Fruit fly (Drosophila melanogaster): ENCODE results near the gene CG11593.

CG11593 gene

dm6 chr3L:4014349-4014748 lies 25.9 kb downstream of the CG11593 start:
- TF ChIP-seq CG8159 (tag; optimal IDR thresholded peaks at IDR 0.05) = peak; percentile 12
- TF ChIP-seq Pif1A (GFP tag; optimal IDR thresholded peaks at IDR 0.05) = peak; percentile 29
- TF ChIP-seq Ets98B (GFP tag; IDR thresholded peaks at IDR 0.05) = peak; percentile 44; the same call in 1 of the 2 replicates
- peak; percentile 29 for TF ChIP-seq CG8301 (tag; optimal IDR thresholded peaks at IDR 0.05)
- TF ChIP-seq Snoo (tag; optimal IDR thresholded peaks at IDR 0.05) = no peak
- no peak for TF ChIP-seq gl (tag; optimal IDR thresholded peaks at IDR 0.05)
- TF ChIP-seq EcR (GFP tag; optimal IDR thresholded peaks at IDR 0.05) = no peak
- no peak for TF ChIP-seq CG10348 (GFP tag; IDR thresholded peaks at IDR 0.05)
- no peak for TF ChIP-seq CG12605 (GFP tag; IDR thresholded peaks at IDR 0.05)
- TF ChIP-seq CG17806 (tag; optimal IDR thresholded peaks at IDR 0.05) = peak; percentile 5
- TF ChIP-seq CG15710 (tag; optimal IDR thresholded peaks at IDR 0.05) = peak; percentile 29
- TF ChIP-seq Pif1B (GFP tag; optimal IDR thresholded peaks at IDR 0.05) = peak; percentile 1
- no peak for TF ChIP-seq CG34367 (tag; optimal IDR thresholded peaks at IDR 0.05)
- no peak for TF ChIP-seq CG9948 (tag; optimal IDR thresholded peaks at IDR 0.05)
- TF ChIP-seq CG14655 (GFP tag; optimal IDR thresholded peaks at IDR 0.05) = peak; percentile 31
- no peak for TF ChIP-seq D1 (tag; optimal IDR thresholded peaks at IDR 0.05)
- TF ChIP-seq CG4496 (GFP tag; IDR thresholded peaks at IDR 0.05) = peak; percentile 46; the same call in 1 of the 3 replicates
- TF ChIP-seq CG13204 (GFP tag; optimal IDR thresholded peaks at IDR 0.05) = no peak
- peak; percentile 57; the same call in 1 of the 3 replicates for TF ChIP-seq fd96Ca (GFP tag; IDR thresholded peaks at IDR 0.05)
- no peak for TF ChIP-seq CG32121 (GFP tag; IDR thresholded peaks at IDR 0.05)
- TF ChIP-seq rn (GFP tag; IDR thresholded peaks at IDR 0.05) = no peak

DNA sequence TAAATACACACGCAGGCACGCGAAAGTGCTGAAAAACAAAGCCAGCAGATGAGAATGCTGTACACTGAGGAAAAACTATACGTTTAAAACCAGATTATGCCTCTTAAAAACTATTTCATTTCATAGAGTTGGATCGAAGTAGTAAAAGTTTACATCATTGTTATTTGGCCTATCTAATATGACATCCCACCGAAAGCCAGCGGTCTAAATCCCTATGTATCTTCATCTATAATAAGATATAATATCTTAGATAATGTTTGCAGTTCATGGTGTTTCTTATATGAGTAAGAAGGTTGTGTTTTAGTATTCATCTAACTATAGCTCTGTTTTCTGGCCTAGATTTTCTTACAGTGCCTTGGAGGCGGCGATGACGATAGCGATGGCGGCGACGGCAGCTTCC lies 30.2 kb downstream of the CG11593 start:
- TF ChIP-seq CG10348 (GFP tag; IDR thresholded peaks at IDR 0.05) (no peak), Pif1A (GFP tag; optimal IDR thresholded peaks at IDR 0.05) (no peak), CG14655 (GFP tag; optimal IDR thresholded peaks at IDR 0.05) (peak; percentile 4), Ets98B (GFP tag; IDR thresholded peaks at IDR 0.05) (no peak), Snoo (tag; optimal IDR thresholded peaks at IDR 0.05) (no peak), CG34367 (tag; optimal IDR thresholded peaks at IDR 0.05) (no peak), CG4496 (GFP tag; IDR thresholded peaks at IDR 0.05) (no peak), Pif1B (GFP tag; optimal IDR thresholded peaks at IDR 0.05) (no peak), CG17806 (tag; optimal IDR thresholded peaks at IDR 0.05) (no peak), fd96Ca (GFP tag; IDR thresholded peaks at IDR 0.05) (no peak), D1 (tag; optimal IDR thresholded peaks at IDR 0.05) (no peak), CG9948 (tag; optimal IDR thresholded peaks at IDR 0.05) (peak; percentile 1), CG8159 (tag; optimal IDR thresholded peaks at IDR 0.05) (peak; percentile 32), rn (GFP tag; IDR thresholded peaks at IDR 0.05) (no peak)

DNA sequence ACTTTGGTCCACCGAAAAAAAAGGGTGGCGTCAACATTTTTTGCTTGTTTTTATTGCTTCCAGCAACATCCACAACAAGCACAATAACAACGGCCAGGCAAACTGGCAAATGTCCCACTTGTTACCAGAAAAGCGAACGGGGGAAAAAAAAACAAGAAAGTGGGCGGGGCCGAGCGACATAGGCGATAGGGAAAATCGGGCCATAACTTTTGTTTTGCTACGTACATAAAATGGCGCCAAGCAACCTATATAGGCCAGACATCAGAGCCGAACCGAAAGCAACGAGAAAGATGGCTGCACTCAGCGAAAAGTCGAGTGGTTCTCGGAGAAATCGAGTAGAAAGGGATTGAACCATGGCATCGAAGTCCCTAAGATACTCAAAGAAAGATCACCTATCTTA lies 33.0 kb downstream of the CG11593 start:
- TF ChIP-seq CG14655 (GFP tag; optimal IDR thresholded peaks at IDR 0.05) = peak; percentile 6
- TF ChIP-seq CG12605 (GFP tag; IDR thresholded peaks at IDR 0.05) = no peak
- no peak for TF ChIP-seq CG17806 (tag; optimal IDR thresholded peaks at IDR 0.05)
- TF ChIP-seq rn (GFP tag; IDR thresholded peaks at IDR 0.05) = no peak
- TF ChIP-seq Pif1B (GFP tag; optimal IDR thresholded peaks at IDR 0.05) = no peak
- no peak for TF ChIP-seq CG9948 (tag; optimal IDR thresholded peaks at IDR 0.05)

DNA sequence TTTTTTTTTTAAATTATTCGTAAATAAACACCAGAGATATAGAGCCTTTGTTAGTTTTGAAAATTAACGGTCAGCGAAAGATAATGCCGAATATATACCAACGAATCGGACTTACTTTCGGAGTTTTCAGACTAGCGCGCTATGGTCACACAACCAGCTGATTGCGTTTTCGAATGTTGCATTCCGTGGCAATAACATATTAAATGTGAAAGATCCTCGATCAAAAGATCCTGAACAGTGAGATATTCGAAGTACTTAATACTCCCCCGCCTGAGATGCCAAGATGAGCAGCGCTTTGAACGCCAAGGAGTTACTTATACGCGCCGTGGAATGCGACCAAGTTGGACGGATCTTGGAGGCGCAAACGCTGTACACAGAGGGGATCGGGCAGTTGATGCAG lies 37.0 kb downstream of the CG11593 start, which contains the start of gene CG14985:
CG14985 (plus strand) TSS at position 159 of the 400 bp plus-strand sequence.
- TF ChIP-seq Pif1A (GFP tag; optimal IDR thresholded peaks at IDR 0.05) (no peak), CG17806 (tag; optimal IDR thresholded peaks at IDR 0.05) (no peak), rn (GFP tag; IDR thresholded peaks at IDR 0.05) (no peak), CG34367 (tag; optimal IDR thresholded peaks at IDR 0.05) (no peak), CG32121 (GFP tag; IDR thresholded peaks at IDR 0.05) (no peak), Pif1B (GFP tag; optimal IDR thresholded peaks at IDR 0.05) (no peak), CG14655 (GFP tag; optimal IDR thresholded peaks at IDR 0.05) (no peak), Ets98B (GFP tag; IDR thresholded peaks at IDR 0.05) (no peak), CG9948 (tag; optimal IDR thresholded peaks at IDR 0.05) (no peak), gl (tag; optimal IDR thresholded peaks at IDR 0.05) (no peak), CG8301 (tag; optimal IDR thresholded peaks at IDR 0.05) (no peak), CG10348 (GFP tag; IDR thresholded peaks at IDR 0.05) (no peak), Snoo (tag; optimal IDR thresholded peaks at IDR 0.05) (no peak), fd96Ca (GFP tag; IDR thresholded peaks at IDR 0.05) (no peak), CG8159 (tag; optimal IDR thresholded peaks at IDR 0.05) (no peak), CG13204 (GFP tag; optimal IDR thresholded peaks at IDR 0.05) (no peak), CG15710 (tag; optimal IDR thresholded peaks at IDR 0.05) (no peak), D1 (tag; optimal IDR thresholded peaks at IDR 0.05) (no peak), EcR (GFP tag; optimal IDR thresholded peaks at IDR 0.05) (no peak), CG12605 (GFP tag; IDR thresholded peaks at IDR 0.05) (no peak)

DNA sequence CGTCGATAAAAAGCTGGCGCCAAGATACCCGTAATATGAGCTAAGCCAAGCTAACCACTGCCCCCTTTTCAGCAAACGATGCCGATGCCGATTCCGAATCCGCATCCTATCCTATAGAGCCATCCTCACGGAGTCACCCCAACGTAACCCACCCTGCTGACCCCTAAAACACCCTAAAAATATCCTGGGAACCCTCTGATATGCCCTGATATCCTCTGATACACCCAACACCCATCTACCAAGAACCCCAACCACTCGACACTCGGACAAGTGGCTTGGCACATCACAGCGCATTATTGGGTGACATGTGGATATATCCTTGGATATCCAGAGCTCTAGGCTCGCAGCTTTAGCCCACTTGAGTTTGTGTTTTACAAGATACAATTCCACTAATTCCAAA lies 38.8 kb downstream of the CG11593 start:
- TF ChIP-seq CG8301 (tag; optimal IDR thresholded peaks at IDR 0.05) (no peak), fd96Ca (GFP tag; IDR thresholded peaks at IDR 0.05) (no peak), D1 (tag; optimal IDR thresholded peaks at IDR 0.05) (no peak), Snoo (tag; optimal IDR thresholded peaks at IDR 0.05) (no peak), CG14655 (GFP tag; optimal IDR thresholded peaks at IDR 0.05) (no peak), rn (GFP tag; IDR thresholded peaks at IDR 0.05) (no peak), CG9948 (tag; optimal IDR thresholded peaks at IDR 0.05) (no peak), CG15710 (tag; optimal IDR thresholded peaks at IDR 0.05) (no peak), Ets98B (GFP tag; IDR thresholded peaks at IDR 0.05) (no peak), CG34367 (tag; optimal IDR thresholded peaks at IDR 0.05) (no peak), CG32121 (GFP tag; IDR thresholded peaks at IDR 0.05) (no peak), CG12605 (GFP tag; IDR thresholded peaks at IDR 0.05) (no peak), CG17806 (tag; optimal IDR thresholded peaks at IDR 0.05) (no peak)

dm6 chr3L:4000711-4001110 lies 39.6 kb downstream of the CG11593 start:
- TF ChIP-seq CG15710 (tag; optimal IDR thresholded peaks at IDR 0.05) (peak; percentile 27), CG34367 (tag; optimal IDR thresholded peaks at IDR 0.05) (peak; percentile 13), gl (tag; optimal IDR thresholded peaks at IDR 0.05) (no peak), CG13204 (GFP tag; optimal IDR thresholded peaks at IDR 0.05) (no peak), CG8159 (tag; optimal IDR thresholded peaks at IDR 0.05) (peak; percentile 22)
